Fruit fly (Drosophila melanogaster) whole organism, prepupa: ENCODE measurements around the gene CG17734.

ENCODE experiments used
- CG10631 ChIP-seq: fragments of 200-800 bp; sonication (Bioruptor generic); optimal IDR thresholded peaks from 2 replicates; lab custom pipeline; 2016; ENCODE audit warnings: missing biosample characterization, missing genetic modification characterization
- CG10669 ChIP-seq: fragments of 200-800 bp; sonication (Bioruptor generic); optimal IDR thresholded peaks from 3 replicates; lab custom pipeline; 2018; ENCODE audit warnings: missing biosample characterization, mild to moderate bottlenecking, missing genetic modification characterization, moderate library complexity
- CG11294 ChIP-seq: fragments of 200-800 bp; sonication (Bioruptor generic); IDR thresholded peaks from 2 replicates; pipeline ENCODE4 v1.3.6; 2022; ENCODE audit warnings: missing biosample characterization, missing genetic modification characterization
- CG11762 ChIP-seq: fragments of 200-800 bp; sonication (Bioruptor generic); optimal IDR thresholded peaks from 3 replicates; lab custom pipeline; 2016; ENCODE audit warnings: missing biosample characterization, missing genetic modification characterization; ENCODE audit not compliant: insufficient read depth
- CG11902 ChIP-seq: fragments of 200-800 bp; sonication (Bioruptor generic); optimal IDR thresholded peaks from 3 replicates; lab custom pipeline; 2016; ENCODE audit warnings: missing biosample characterization, missing genetic modification characterization
- CG15336 ChIP-seq: fragments of 200-800 bp; sonication (Bioruptor generic); IDR thresholded peaks from 2 replicates; pipeline ENCODE4 v1.3.6; 2022; ENCODE audit warnings: missing biosample characterization, missing genetic modification characterization
- CG1621 ChIP-seq: fragments of 200-800 bp; sonication (Bioruptor generic); optimal IDR thresholded peaks from 3 replicates; lab custom pipeline; 2018; ENCODE audit warnings: missing biosample characterization, mild to moderate bottlenecking, missing genetic modification characterization
- CG16779 ChIP-seq: fragments of 200-800 bp; sonication (Bioruptor generic); optimal IDR thresholded peaks from 3 replicates; lab custom pipeline; 2017; ENCODE audit warnings: missing biosample characterization, mild to moderate bottlenecking, missing genetic modification characterization
- CG3032 ChIP-seq: fragments of 200-800 bp; optimal IDR thresholded peaks from 2 replicates; lab custom pipeline; 2019; ENCODE audit warnings: missing biosample characterization, mild to moderate bottlenecking, missing genetic modification characterization, moderate library complexity
- CG31627 ChIP-seq: fragments of 200-800 bp; sonication (Bioruptor generic); optimal IDR thresholded peaks from 3 replicates; lab custom pipeline; 2016; ENCODE audit warnings: missing biosample characterization, missing genetic modification characterization
- CG32006 ChIP-seq: fragments of 200-800 bp; sonication (Bioruptor generic); optimal IDR thresholded peaks from 3 replicates; lab custom pipeline; 2017; ENCODE audit warnings: missing biosample characterization, mild to moderate bottlenecking, missing genetic modification characterization
- CG34406 ChIP-seq: fragments of 200-800 bp; sonication (Bioruptor generic); optimal IDR thresholded peaks from 3 replicates; lab custom pipeline; 2016; ENCODE audit warnings: missing biosample characterization, missing genetic modification characterization
- CG3919 ChIP-seq: fragments of 200-800 bp; sonication (Bioruptor generic); optimal IDR thresholded peaks from 3 replicates; lab custom pipeline; 2016; ENCODE audit warnings: missing biosample characterization, missing genetic modification characterization
- CG4318 ChIP-seq: fragments of 200-800 bp; sonication (Bioruptor generic); optimal IDR thresholded peaks from 3 replicates; lab custom pipeline; 2017; ENCODE audit warnings: missing biosample characterization, mild to moderate bottlenecking, missing genetic modification characterization
- CG6163 ChIP-seq: fragments of 200-800 bp; sonication (Bioruptor generic); IDR thresholded peaks from 3 replicates; pipeline ENCODE4 v1.3.6; 2022; ENCODE audit warnings: missing biosample characterization, missing genetic modification characterization
- CG6792 ChIP-seq: fragments of 200-800 bp; sonication (Bioruptor generic); optimal IDR thresholded peaks from 3 replicates; lab custom pipeline; 2016; ENCODE audit warnings: missing biosample characterization, missing genetic modification characterization
- CG6808 ChIP-seq: fragments of 200-800 bp; sonication (Bioruptor generic); optimal IDR thresholded peaks from 3 replicates; lab custom pipeline; 2017; ENCODE audit warnings: missing biosample characterization, missing genetic modification characterization, mild to moderate bottlenecking, moderate library complexity, missing genetic modification reagents
- CG6854 ChIP-seq: fragments of 200-800 bp; sonication (Bioruptor generic); optimal IDR thresholded peaks from 2 replicates; lab custom pipeline; 2017; ENCODE audit warnings: missing biosample characterization, mild to moderate bottlenecking, missing genetic modification characterization
- CG8119 ChIP-seq: fragments of 200-800 bp; sonication (Bioruptor generic); IDR thresholded peaks from 3 replicates; pipeline ENCODE4 v1.3.6; 2022; ENCODE audit warnings: missing biosample characterization, missing genetic modification characterization
- CG8319 ChIP-seq: fragments of 200-800 bp; sonication (Bioruptor generic); optimal IDR thresholded peaks from 3 replicates; lab custom pipeline; 2016; ENCODE audit warnings: missing biosample characterization, missing genetic modification characterization
- CG8632 ChIP-seq: fragments of 200-800 bp; sonication (Bioruptor generic); optimal IDR thresholded peaks from 3 replicates; lab custom pipeline; 2016; ENCODE audit warnings: missing biosample characterization, missing genetic modification characterization
- CG9139 ChIP-seq: fragments of 200-800 bp; sonication (Bioruptor generic); optimal IDR thresholded peaks from 3 replicates; lab custom pipeline; 2017; ENCODE audit warnings: missing biosample characterization, mild to moderate bottlenecking, missing genetic modification characterization
- Eip75B ChIP-seq: fragments of 200-800 bp; sonication (Bioruptor generic); optimal IDR thresholded peaks from 3 replicates; lab custom pipeline; 2016; ENCODE audit warnings: missing biosample characterization, missing genetic modification characterization
- Eip78C ChIP-seq: fragments of 200-800 bp; sonication (Bioruptor generic); peaks from one replicate; lab custom pipeline; 2016; ENCODE audit warnings: missing biosample characterization, missing genetic modification characterization
- Eip93F ChIP-seq: fragments of 200-800 bp; sonication (Bioruptor generic); optimal IDR thresholded peaks from 2 replicates; lab custom pipeline; 2016; ENCODE audit warnings: missing biosample characterization, mild to moderate bottlenecking, missing genetic modification characterization
- Ets21C ChIP-seq: fragments of 200-800 bp; sonication (Bioruptor generic); optimal IDR thresholded peaks from 3 replicates; lab custom pipeline; 2016; ENCODE audit warnings: missing biosample characterization, missing genetic modification characterization
- Ets96B ChIP-seq: fragments of 200-800 bp; optimal IDR thresholded peaks from 2 replicates; lab custom pipeline; 2019; ENCODE audit warnings: missing biosample characterization, mild to moderate bottlenecking, missing genetic modification characterization, moderate library complexity
- Gug ChIP-seq: fragments of 200-800 bp; sonication (Bioruptor generic); IDR thresholded peaks from 2 replicates; pipeline ENCODE4 v1.3.6; 2022; ENCODE audit warnings: missing biosample characterization, missing genetic modification characterization
- Hr38 ChIP-seq: sonication (Bioruptor generic); optimal IDR thresholded peaks from 2 replicates; lab custom pipeline; 2016; ENCODE audit warnings: missing biosample characterization, missing genetic modification characterization
- Hr4 ChIP-seq: fragments of 200-800 bp; sonication (Bioruptor generic); optimal IDR thresholded peaks from 3 replicates; lab custom pipeline; 2016; ENCODE audit warnings: missing biosample characterization, missing genetic modification characterization
- OdsH ChIP-seq: fragments of 200-800 bp; sonication (Bioruptor generic); optimal IDR thresholded peaks from 3 replicates; lab custom pipeline; 2016; ENCODE audit warnings: missing biosample characterization, missing genetic modification characterization
- Sox102F ChIP-seq: fragments of 200-800 bp; sonication (Bioruptor generic); optimal IDR thresholded peaks from 2 replicates; lab custom pipeline; 2016; ENCODE audit warnings: missing biosample characterization, mild to moderate bottlenecking, missing genetic modification characterization
- Sox14 ChIP-seq: fragments of 200-800 bp; sonication (Bioruptor generic); optimal IDR thresholded peaks from 3 replicates; lab custom pipeline; 2016; ENCODE audit warnings: missing biosample characterization, missing genetic modification characterization
- Sox15 ChIP-seq: fragments of 200-800 bp; sonication (Bioruptor generic); optimal IDR thresholded peaks from 3 replicates; lab custom pipeline; 2016; ENCODE audit warnings: missing biosample characterization, missing genetic modification characterization
- achi ChIP-seq: fragments of 200-800 bp; sonication (Bioruptor generic); optimal IDR thresholded peaks from 3 replicates; lab custom pipeline; 2016; ENCODE audit warnings: missing biosample characterization, missing genetic modification characterization
- cyc ChIP-seq: fragments of 200-800 bp; sonication (Bioruptor generic); optimal IDR thresholded peaks from 3 replicates; lab custom pipeline; 2016; ENCODE audit warnings: missing biosample characterization, missing genetic modification characterization
- dac ChIP-seq: fragments of 200-800 bp; sonication (Bioruptor generic); optimal IDR thresholded peaks from 2 replicates; lab custom pipeline; 2017; ENCODE audit warnings: missing biosample characterization, mild to moderate bottlenecking, missing genetic modification characterization
- eg ChIP-seq: fragments of 200-800 bp; sonication (Bioruptor generic); IDR thresholded peaks from 3 replicates; pipeline ENCODE4 v1.3.6; 2022; ENCODE audit warnings: missing biosample characterization, missing genetic modification characterization
- esn ChIP-seq: fragments of 200-800 bp; sonication (Bioruptor generic); optimal IDR thresholded peaks from 2 replicates; lab custom pipeline; 2016; ENCODE audit warnings: missing biosample characterization, mild to moderate bottlenecking, missing genetic modification characterization, moderate library complexity
- fd59A ChIP-seq: fragments of 200-800 bp; sonication (Bioruptor generic); optimal IDR thresholded peaks from 2 replicates; lab custom pipeline; 2017; ENCODE audit warnings: missing biosample characterization, mild to moderate bottlenecking, missing genetic modification characterization, missing genetic modification reagents
- fd85E ChIP-seq: fragments of 200-800 bp; sonication (Bioruptor generic); optimal IDR thresholded peaks from 3 replicates; lab custom pipeline; 2016; ENCODE audit warnings: missing biosample characterization, missing genetic modification characterization
- lz ChIP-seq: fragments of 200-800 bp; sonication (Bioruptor generic); optimal IDR thresholded peaks from 3 replicates; lab custom pipeline; 2016; ENCODE audit warnings: missing biosample characterization, missing genetic modification characterization
- salr ChIP-seq, 2 experiments: fragments of 200-800 bp; sonication (Bioruptor generic); optimal IDR thresholded peaks; 3 replicates each; lab custom pipeline; 2016 to 2018; ENCODE audit warnings: missing biosample characterization in 2 of 2, missing genetic modification characterization in 2 of 2, mild to moderate bottlenecking in 1 of 2
- spab ChIP-seq: fragments of 200-800 bp; sonication (Bioruptor generic); optimal IDR thresholded peaks from 2 replicates; lab custom pipeline; 2017; ENCODE audit warnings: missing biosample characterization, mild to moderate bottlenecking, missing genetic modification characterization, missing genetic modification reagents
- ss ChIP-seq, 2 experiments: fragments of 200-800 bp; sonication (Bioruptor generic); optimal IDR thresholded peaks; 2 replicates in 1 of 2; 3 replicates in 1 of 2; lab custom pipeline; 2017 to 2018; ENCODE audit warnings: mild to moderate bottlenecking in 2 of 2, missing biosample characterization in 2 of 2, missing genetic modification characterization in 2 of 2, moderate library complexity in 1 of 2
- svp ChIP-seq: fragments of 200-800 bp; sonication (Bioruptor generic); peaks from one replicate; lab custom pipeline; 2016; ENCODE audit warnings: missing biosample characterization, missing genetic modification characterization

The CG17734 gene

dm6 chr3R:11214449-11214950, 29.3 kb downstream of the CG17734 start, which contains the start of gene ZnT86D (continued):
- TF ChIP-seq CG1621 (tag; lab: Kevin White, UChicago), result peak; percentile 45
- peak; percentile 43 for TF ChIP-seq CG6792 (GFP tag; lab: Kevin White, UChicago)
- TF ChIP-seq ss (GFP tag; optimal IDR thresholded peaks at IDR 0.05; lab: Kevin White, UChicago), result peak; percentile 11 to 67
- TF ChIP-seq CG11294 (GFP tag; lab: Robert Waterston, UW), result peak; percentile 47; the same call in 1 of the 2 replicates
- TF ChIP-seq CG10669, result peak; percentile 65
- TF ChIP-seq CG8119, result peak; percentile 51; the same call in 2 of the 3 replicates
- TF ChIP-seq CG8319 (GFP tag; lab: Kevin White, UChicago), result no peak
- peak; percentile 50 for TF ChIP-seq CG34406
- TF ChIP-seq CG6808, result peak; percentile 44
- no peak for TF ChIP-seq CG8632 (GFP tag; lab: Kevin White, UChicago)
- TF ChIP-seq CG31627 (GFP tag; lab: Kevin White, UChicago), result peak; percentile 71
- peak; percentile 74 for TF ChIP-seq CG32006 (GFP tag; lab: Kevin White, UChicago)
- TF ChIP-seq Hr38 (GFP tag; lab: Kevin White, UChicago), result no peak
- peak; percentile 25 for TF ChIP-seq Sox15 (GFP tag; lab: Kevin White, UChicago)
- no peak for TF ChIP-seq CG4318
- no peak for TF ChIP-seq CG9139
- peak; percentile 64 for TF ChIP-seq achi
- TF ChIP-seq CG15336 (GFP tag; lab: Robert Waterston, UW), result peak; percentile 60
- TF ChIP-seq svp (GFP tag; lab: Kevin White, UChicago), result no peak
- TF ChIP-seq CG10631, result peak; percentile 76
- TF ChIP-seq OdsH (GFP tag; lab: Kevin White, UChicago), result peak; percentile 71
- peak; percentile 76 for TF ChIP-seq Sox102F (GFP tag; lab: Kevin White, UChicago)
- peak; percentile 1 for TF ChIP-seq fd59A (GFP tag; lab: Kevin White, UChicago)
- TF ChIP-seq Hr4 (GFP tag; lab: Kevin White, UChicago), result peak; percentile 87
- no peak for TF ChIP-seq fd85E (GFP tag; lab: Kevin White, UChicago)
- 0 out of 3 replicates have a peak, but pooled peaks have one; percentile 29 for TF ChIP-seq CG6163 (GFP tag; lab: Robert Waterston, UW)
- TF ChIP-seq CG3032 (tag; lab: Kevin White, UChicago), result peak; percentile 71

- TF ChIP-seq Eip78C, result peak; percentile 88
- TF ChIP-seq CG11762 (GFP tag; lab: Kevin White, UChicago), result no peak
- peak; percentile 75 for TF ChIP-seq cyc (GFP tag; lab: Kevin White, UChicago)
- peak; percentile 21 for TF ChIP-seq dac (GFP tag; lab: Kevin White, UChicago)
- peak; percentile 76 for TF ChIP-seq Eip75B (GFP tag; lab: Kevin White, UChicago)
- peak; percentile 67 for TF ChIP-seq achi
- peak; percentile 83 for TF ChIP-seq esn (GFP tag; lab: Kevin White, UChicago)
- TF ChIP-seq Ets96B, result peak; percentile 42
- peak; percentile 27 for TF ChIP-seq CG16779 (tag; lab: Kevin White, UChicago)
- peak in 1 of 2 experiments; percentile 26 for TF ChIP-seq salr (GFP tag; optimal IDR thresholded peaks at IDR 0.05; lab: Kevin White, UChicago)
- peak; percentile 72 for TF ChIP-seq CG3919 (GFP tag; lab: Kevin White, UChicago)
- peak; percentile 72 for TF ChIP-seq Sox14 (GFP tag; lab: Kevin White, UChicago)
- peak; percentile 83 for TF ChIP-seq lz
- TF ChIP-seq Sox15 (GFP tag; lab: Kevin White, UChicago), result peak; percentile 62
- TF ChIP-seq fd85E (GFP tag; lab: Kevin White, UChicago), result no peak
- peak; percentile 14 for TF ChIP-seq CG6808
- no peak for TF ChIP-seq CG4318
- no peak for TF ChIP-seq CG9139
- TF ChIP-seq fd59A (GFP tag; lab: Kevin White, UChicago), result peak; percentile 7
- peak; percentile 8 for TF ChIP-seq Eip93F (GFP tag; lab: Kevin White, UChicago)
- peak; percentile 53 for TF ChIP-seq CG10669
- TF ChIP-seq CG6854 (GFP tag; lab: Kevin White, UChicago), result no peak
- TF ChIP-seq Ets21C, result peak; percentile 66
- peak; percentile 57 for TF ChIP-seq CG6792 (GFP tag; lab: Kevin White, UChicago)
- TF ChIP-seq Gug, result peak; percentile 55
- peak; percentile 7 for TF ChIP-seq CG8319 (GFP tag; lab: Kevin White, UChicago)
- peak; percentile 50 for TF ChIP-seq CG11902 (GFP tag; lab: Kevin White, UChicago)
- peak; percentile 80 for TF ChIP-seq eg (GFP tag; lab: Robert Waterston, UW)
- TF ChIP-seq ss (GFP tag; optimal IDR thresholded peaks at IDR 0.05; lab: Kevin White, UChicago), result peak; percentile 14 to 39
- TF ChIP-seq CG32006 (GFP tag; lab: Kevin White, UChicago), result peak; percentile 65
- peak; percentile 54 for TF ChIP-seq CG10631
- no peak for TF ChIP-seq spab (GFP tag; lab: Kevin White, UChicago)
Observed at dm6 chr3R:11211291-11212061, 32.3 kb downstream of the CG17734 start.
